Fruit fly (Drosophila melanogaster): Measurements from ENCODE around the gene Est-Q.

Est-Q gene

DNA sequence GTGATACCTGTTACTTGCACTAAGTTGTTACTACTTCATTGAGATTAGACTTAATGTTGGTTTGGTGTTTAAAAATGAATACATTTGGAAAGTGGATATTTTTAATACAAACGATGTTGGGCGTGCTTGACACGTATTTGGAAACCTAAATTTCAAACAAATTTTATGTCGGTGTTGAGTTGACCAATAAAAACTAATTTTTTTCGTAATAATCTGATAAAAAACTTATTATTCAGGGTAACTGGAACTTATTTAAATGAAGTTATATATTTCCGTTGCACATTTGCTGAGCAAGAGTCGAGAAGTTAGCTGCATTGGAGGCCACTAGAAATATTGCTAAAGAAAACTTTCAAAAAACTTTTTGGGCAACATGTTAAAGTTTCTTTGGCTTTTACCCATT lies 40.8 kb downstream of the Est-Q start, which contains the start of gene CG33290:
TSS of gene CG33290 (plus strand) at position 301 of the 400 bp plus-strand sequence.
- TF ChIP-seq CG8119 (GFP tag; IDR thresholded peaks at IDR 0.05) (no peak), topi (GFP tag; optimal IDR thresholded peaks at IDR 0.05) (no peak), CG6276 (GFP tag; optimal IDR thresholded peaks at IDR 0.05) (no peak), Ets21C (GFP tag; optimal IDR thresholded peaks at IDR 0.05) (no peak), Ets96B (tag; optimal IDR thresholded peaks at IDR 0.05) (no peak), svp (GFP tag) (no peak), dac (GFP tag; optimal IDR thresholded peaks at IDR 0.05) (no peak), Hr38 (GFP tag; optimal IDR thresholded peaks at IDR 0.05) (no peak), CG32006 (GFP tag; optimal IDR thresholded peaks at IDR 0.05) (no peak), fd59A (GFP tag; optimal IDR thresholded peaks at IDR 0.05) (no peak), cyc (GFP tag; optimal IDR thresholded peaks at IDR 0.05) (no peak), Eip93F (GFP tag; optimal IDR thresholded peaks at IDR 0.05) (no peak), eg (GFP tag; IDR thresholded peaks at IDR 0.05) (no peak), CG9139 (GFP tag; optimal IDR thresholded peaks at IDR 0.05) (no peak), CG8632 (GFP tag; optimal IDR thresholded peaks at IDR 0.05) (no peak), achi (GFP tag; optimal IDR thresholded peaks at IDR 0.05) (no peak), CG11294 (GFP tag; IDR thresholded peaks at IDR 0.05) (no peak), Sox15 (GFP tag; optimal IDR thresholded peaks at IDR 0.05) (no peak)
